Worm (Caenorhabditis elegans): Measurements from ENCODE around the gene sgca-1.

Gene sgca-1

DNA sequence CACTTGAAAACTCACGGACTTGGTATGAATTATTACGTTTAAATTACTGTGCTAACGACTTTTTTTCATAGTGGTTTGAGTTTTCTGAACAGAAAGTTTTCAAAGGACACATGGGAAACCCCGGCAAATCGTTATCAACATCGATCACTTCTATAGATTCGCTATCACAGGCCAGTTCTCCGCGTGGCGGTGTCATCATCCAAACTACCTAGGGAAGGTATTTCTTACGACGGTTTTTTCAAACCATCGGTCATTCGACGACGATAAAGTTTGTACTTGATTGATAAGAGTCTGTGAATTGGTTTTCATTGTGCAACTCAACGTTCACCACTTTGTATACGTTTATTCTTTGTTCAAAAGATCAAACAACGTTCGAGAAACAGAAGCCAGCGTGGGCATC lies 44.8 kb downstream of the sgca-1 start (continued):
- TF ChIP-seq T20F7.1 (GFP tag; optimal IDR thresholded peaks at IDR 0.05), result no peak

DNA sequence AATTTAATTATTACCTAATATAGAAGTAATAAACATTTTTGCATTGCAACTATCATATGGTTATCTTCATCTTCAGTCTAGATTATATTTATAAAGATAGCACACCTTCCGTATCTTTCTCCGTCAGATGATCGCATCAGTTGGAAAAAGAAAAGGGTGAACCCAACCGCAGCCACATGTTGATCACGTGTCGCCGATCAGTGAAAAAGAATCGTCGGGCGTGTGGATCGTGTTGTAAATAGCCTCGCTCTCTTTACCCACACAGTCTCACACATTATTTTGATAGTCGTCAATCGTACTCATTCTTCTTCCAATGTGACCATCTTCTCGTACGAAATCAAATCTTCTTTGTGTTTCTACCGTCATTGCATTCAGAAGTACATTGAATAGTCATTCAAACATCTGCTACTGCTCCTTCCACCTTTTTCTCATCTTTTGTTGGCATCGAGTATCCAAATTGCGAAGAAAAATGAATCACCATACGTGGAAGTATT lies 45.4 kb downstream of the sgca-1 start:
- peak; percentile 44; the same call in 1 of the 2 replicates for TF ChIP-seq set-16 (GFP tag; IDR thresholded peaks at IDR 0.05)
- peak; percentile 90 for TF ChIP-seq nhr-77 (tag; optimal IDR thresholded peaks at IDR 0.05)
- TF ChIP-seq zip-2 (tag; optimal IDR thresholded peaks at IDR 0.05), result peak; percentile 80
- peak; percentile 94 for TF ChIP-seq nhr-28 (tag; optimal IDR thresholded peaks at IDR 0.05)
- TF ChIP-seq R02D3.7 (tag; optimal IDR thresholded peaks at IDR 0.05), result no peak
- no peak for TF ChIP-seq lim-7 (GFP tag; IDR thresholded peaks at IDR 0.05)
- TF ChIP-seq ZK546.5 (tag; optimal IDR thresholded peaks at IDR 0.05), result no peak
- no peak for TF ChIP-seq nhr-111 (GFP tag; optimal IDR thresholded peaks at IDR 0.05)
- no peak for TF ChIP-seq ceh-44 (GFP tag; IDR thresholded peaks at IDR 0.05)
- no peak for TF ChIP-seq aly-2 (tag; optimal IDR thresholded peaks at IDR 0.05)
- peak in 1 of 2 experiments; percentile 100 for TF ChIP-seq mdl-1 (tag; optimal IDR thresholded peaks at IDR 0.05)
- no peak for TF ChIP-seq daf-12 (tag; optimal IDR thresholded peaks at IDR 0.05)
- peak; percentile 51 for TF ChIP-seq nhr-237 (tag; optimal IDR thresholded peaks at IDR 0.05)
- peak; percentile 63 for TF ChIP-seq lin-38 (GFP tag; IDR thresholded peaks at IDR 0.05)
- TF ChIP-seq mxl-3 (GFP tag; optimal IDR thresholded peaks at IDR 0.05), result peak; percentile 98
- no peak for TF ChIP-seq dmd-8 (GFP tag; IDR thresholded peaks at IDR 0.05)
- peak in 1 of 2 experiments; percentile 99 for TF ChIP-seq unc-62 (GFP tag; optimal IDR thresholded peaks at IDR 0.05 in 1 of 2)
- TF ChIP-seq unc-62 (tag; optimal IDR thresholded peaks at IDR 0.05), result no peak
- TF ChIP-seq ctbp-1 (GFP tag; IDR thresholded peaks at IDR 0.05), result peak; percentile 47; the same call in 1 of the 2 replicates
- TF ChIP-seq F44E2.7 (GFP tag; IDR thresholded peaks at IDR 0.05), result no peak
- peak; percentile 69 for TF ChIP-seq madf-9 (GFP tag; conservative IDR thresholded peaks at IDR 0.05)
- peak; percentile 57 for TF ChIP-seq F10B5.3 (tag; optimal IDR thresholded peaks at IDR 0.05)
- TF ChIP-seq spr-3 (GFP tag; optimal IDR thresholded peaks at IDR 0.05), result no peak
- peak; percentile 94 for TF ChIP-seq nhr-25 (tag; optimal IDR thresholded peaks at IDR 0.05; ENCODE audit: borderline replicate concordance, insufficient read depth)
- TF ChIP-seq egl-43 (GFP tag; IDR thresholded peaks at IDR 0.05), result no peak
- peak; percentile 98 for TF ChIP-seq dve-1 (tag; optimal IDR thresholded peaks at IDR 0.05; ENCODE audit: insufficient read depth)
- TF ChIP-seq Y48G9A.11 (GFP tag; IDR thresholded peaks at IDR 0.05), result no peak
- no peak for TF ChIP-seq fkh-10 (GFP tag; optimal IDR thresholded peaks at IDR 0.05)
- TF ChIP-seq ztf-11 (tag; optimal IDR thresholded peaks at IDR 0.05), result no peak
- peak; percentile 93 for TF ChIP-seq nhr-102 (tag; optimal IDR thresholded peaks at IDR 0.05)
- TF ChIP-seq Y105C5A.15 (GFP tag; IDR thresholded peaks at IDR 0.05), result 0 out of 2 replicates have a peak, but pooled peaks have one; percentile 5
- TF ChIP-seq Y75B8A.6 (GFP tag; IDR thresholded peaks at IDR 0.05), result peak; percentile 90
- peak; percentile 64 for TF ChIP-seq ceh-20 (GFP tag; IDR thresholded peaks at IDR 0.05)
- TF ChIP-seq aha-1 (tag), result peak; percentile 99
- peak; percentile 97 for TF ChIP-seq mep-1 (tag; optimal IDR thresholded peaks at IDR 0.05)
- TF ChIP-seq nhr-11 (tag; optimal IDR thresholded peaks at IDR 0.05), result peak; percentile 84
- TF ChIP-seq daf-8 (GFP tag; IDR thresholded peaks at IDR 0.05), result no peak
- TF ChIP-seq dpl-1 (GFP tag; optimal IDR thresholded peaks at IDR 0.05), result peak; percentile 56
- TF ChIP-seq lin-39 (tag; optimal IDR thresholded peaks at IDR 0.05), result no peak
- TF ChIP-seq mes-2 (tag; optimal IDR thresholded peaks at IDR 0.05; ENCODE audit: poor library complexity, severe bottlenecking), result peak; percentile 39
- TF ChIP-seq mxl-2 (GFP tag; conservative IDR thresholded peaks at IDR 0.05), result peak; percentile 98
- TF ChIP-seq pha-4 (GFP tag; IDR thresholded peaks at IDR 0.05), result peak; percentile 91
- peak; percentile 64 for TF ChIP-seq pha-4 (tag; optimal IDR thresholded peaks at IDR 0.05)
- no peak for TF ChIP-seq Y5F2A.4 (GFP tag; optimal IDR thresholded peaks at IDR 0.05)
- TF ChIP-seq nhr-76 (tag; optimal IDR thresholded peaks at IDR 0.05), result peak; percentile 71
- peak; percentile 45 for TF ChIP-seq hmg-1.1 (GFP tag; IDR thresholded peaks at IDR 0.05)
- TF ChIP-seq rbr-2 (tag; optimal IDR thresholded peaks at IDR 0.05), result peak; percentile 43
- no peak for TF ChIP-seq tag-97 (GFP tag; IDR thresholded peaks at IDR 0.05)
- no peak for TF ChIP-seq ceh-28 (tag; optimal IDR thresholded peaks at IDR 0.05)
